Worm (Caenorhabditis elegans) whole organism, L2 larva: ENCODE measurements around the gene sptl-2.

Experiments used
- alr-1 ChIP-seq: fragments of 150-350 bp; optimal IDR thresholded peaks from 2 replicates; lab custom pipeline; 2014; ENCODE audit warnings: missing biosample characterization, missing genetic modification characterization
- ama-1 ChIP-seq: fragments of 150-350 bp; optimal IDR thresholded peaks from 2 replicates; lab custom pipeline; 2018; ENCODE audit warnings: inconsistent platforms
- blmp-1 ChIP-seq: sonication (generic microtip); optimal IDR thresholded peaks from 2 replicates; lab custom pipeline; 2017; ENCODE audit warnings: missing genetic modification characterization, mild to moderate bottlenecking, missing compliant biosample characterization, antibody characterized with exemption, moderate library complexity; ENCODE audit not compliant: insufficient read depth
- ceh-16 ChIP-seq: fragments of 150-350 bp; optimal IDR thresholded peaks from 2 replicates; lab custom pipeline; 2014; ENCODE audit warnings: missing biosample characterization, missing genetic modification characterization
- elt-3 ChIP-seq: sonication (generic microtip); optimal IDR thresholded peaks from 2 replicates; lab custom pipeline; 2017; ENCODE audit warnings: missing biosample characterization, missing genetic modification characterization
- lin-39 ChIP-seq: fragments of 150-350 bp; optimal IDR thresholded peaks from 2 replicates; lab custom pipeline; 2014; ENCODE audit warnings: missing biosample characterization, missing genetic modification reagents, missing genetic modification characterization
- nhr-12 ChIP-seq: fragments of 150-350 bp; optimal IDR thresholded peaks from 2 replicates; lab custom pipeline; 2014; ENCODE audit warnings: missing biosample characterization, missing genetic modification characterization
- unc-62 ChIP-seq: fragments of 150-350 bp; optimal IDR thresholded peaks from 2 replicates; lab custom pipeline; 2014; ENCODE audit warnings: missing biosample characterization, missing genetic modification reagents, missing genetic modification characterization

- TF ChIP-seq lin-39 (tag; lab: Kevin White, UChicago) (no peak), blmp-1 (tag; lab: Kevin White, UChicago) (peak; percentile 56), elt-3 (no peak), unc-62 (GFP tag; lab: Kevin White, UChicago) (no peak), alr-1 (tag; lab: Kevin White, UChicago) (no peak), ama-1 (lab: Kevin White, UChicago) (no peak), ceh-16 (tag; lab: Kevin White, UChicago) (no peak), nhr-12 (no peak)
Observed at ce11 chrV:8043664-8044063, 26.7 kb downstream of the sptl-2 start.
